Worm (Caenorhabditis elegans): Measurements from ENCODE around the gene F13H6.5.

- no peak for TF ChIP-seq ztf-23 (GFP tag; IDR thresholded peaks at IDR 0.05)
- TF ChIP-seq klf-2 (GFP tag; conservative IDR thresholded peaks at IDR 0.05) = no peak
- TF ChIP-seq T22C8.4 (GFP tag; IDR thresholded peaks at IDR 0.05) = no peak
- TF ChIP-seq med-1 (GFP tag; optimal IDR thresholded peaks at IDR 0.05; ENCODE audit: insufficient read depth) = no peak
Observed at ce11 chrV:6400950-6401551, 26.3 kb upstream of the F13H6.5 start.
